Worm (Caenorhabditis elegans): ENCODE results near the gene C03A3.9.

The C03A3.9 gene

ce11 chrX:11289925-11290324 is 23.1 kb downstream of the C03A3.9 start:
- peak; percentile 87 for TF ChIP-seq fos-1 (tag; optimal IDR thresholded peaks at IDR 0.05)
- TF ChIP-seq unc-39 (tag; optimal IDR thresholded peaks at IDR 0.05) = no peak
- no peak for TF ChIP-seq ama-1 (optimal IDR thresholded peaks at IDR 0.05)
- no peak for TF ChIP-seq nhr-11 (tag; optimal IDR thresholded peaks at IDR 0.05)
- peak; percentile 16 for TF ChIP-seq skn-1 (tag; optimal IDR thresholded peaks at IDR 0.05)
- TF ChIP-seq elt-1 (tag; optimal IDR thresholded peaks at IDR 0.05) = no peak
- no peak for TF ChIP-seq blmp-1 (tag; optimal IDR thresholded peaks at IDR 0.05; ENCODE audit: insufficient read depth)
- TF ChIP-seq nhr-77 (tag; optimal IDR thresholded peaks at IDR 0.05) = no peak
- TF ChIP-seq zag-1 (tag; optimal IDR thresholded peaks at IDR 0.05) = no peak
- TF ChIP-seq sma-9 (GFP tag; optimal IDR thresholded peaks at IDR 0.05) = peak; percentile 19
- TF ChIP-seq sma-9 (tag; optimal IDR thresholded peaks at IDR 0.05) = no peak
- TF ChIP-seq elt-3 (tag; optimal IDR thresholded peaks at IDR 0.05) = no peak
- TF ChIP-seq R02D3.7 (tag; optimal IDR thresholded peaks at IDR 0.05) = no peak

ce11 chrX:11290528-11290927 is 23.7 kb downstream of the C03A3.9 start:
- no peak for TF ChIP-seq elt-1 (tag; optimal IDR thresholded peaks at IDR 0.05)

- TF ChIP-seq lin-39 (tag; optimal IDR thresholded peaks at IDR 0.05) (no peak), nhr-10 (tag; optimal IDR thresholded peaks at IDR 0.05) (no peak), elt-1 (tag; optimal IDR thresholded peaks at IDR 0.05) (no peak), unc-55 (GFP tag; optimal IDR thresholded peaks at IDR 0.05) (no peak), sma-3 (GFP tag; optimal IDR thresholded peaks at IDR 0.05) (no peak), lin-11 (tag; optimal IDR thresholded peaks at IDR 0.05) (no peak), unc-39 (tag; optimal IDR thresholded peaks at IDR 0.05) (no peak), C34F6.9 (tag; optimal IDR thresholded peaks at IDR 0.05) (no peak), crh-2 (tag; optimal IDR thresholded peaks at IDR 0.05) (no peak), nhr-77 (tag; optimal IDR thresholded peaks at IDR 0.05) (no peak), peb-1 (tag; optimal IDR thresholded peaks at IDR 0.05) (no peak), ztf-11 (tag; optimal IDR thresholded peaks at IDR 0.05) (no peak), lin-13 (GFP tag; optimal IDR thresholded peaks at IDR 0.05) (no peak), nhr-237 (tag; optimal IDR thresholded peaks at IDR 0.05) (no peak), mbf-1 (tag; optimal IDR thresholded peaks at IDR 0.05) (no peak)
Observed at ce11 chrX:11296683-11297365, 30.0 kb downstream of the C03A3.9 start, which contains the start of gene inx-2. Gene inx-2, minus strand, starts transcription at chrX:11296733.

ce11 chrX:11299642-11300307 is 33.0 kb downstream of the C03A3.9 start, which contains the start of the genes snrp-40.1 and F08G12.3:
Gene snrp-40.1, minus strand, starts transcription at chrX:11299784.
Gene F08G12.3, plus strand, starts transcription at chrX:11300257.
- TF ChIP-seq lin-13 (GFP tag; optimal IDR thresholded peaks at IDR 0.05) (peak; percentile 85), lsy-2 (tag; optimal IDR thresholded peaks at IDR 0.05) (peak; percentile 36 to 78), unc-62 (GFP tag; optimal IDR thresholded peaks at IDR 0.05) (no peak), F13H6.1 (tag; optimal IDR thresholded peaks at IDR 0.05) (peak; percentile 89), blmp-1 (tag; optimal IDR thresholded peaks at IDR 0.05; ENCODE audit: insufficient read depth) (no peak), aly-2 (tag; optimal IDR thresholded peaks at IDR 0.05) (no peak), dmd-4 (tag; optimal IDR thresholded peaks at IDR 0.05) (no peak), ztf-11 (tag; optimal IDR thresholded peaks at IDR 0.05) (no peak), ceh-16 (tag; optimal IDR thresholded peaks at IDR 0.05) (no peak), sem-4 (tag; optimal IDR thresholded peaks at IDR 0.05) (peak; percentile 62), nhr-25 (tag; optimal IDR thresholded peaks at IDR 0.05) (peak; percentile 78), peb-1 (tag; optimal IDR thresholded peaks at IDR 0.05) (peak; percentile 87), skn-1 (tag; optimal IDR thresholded peaks at IDR 0.05) (no peak), mbf-1 (tag; optimal IDR thresholded peaks at IDR 0.05) (no peak), crh-2 (tag; optimal IDR thresholded peaks at IDR 0.05) (peak; percentile 89), nhr-11 (tag; optimal IDR thresholded peaks at IDR 0.05) (no peak), nhr-237 (tag; optimal IDR thresholded peaks at IDR 0.05) (no peak), nhr-21 (tag; optimal IDR thresholded peaks at IDR 0.05) (peak; percentile 37), ZK546.5 (tag; optimal IDR thresholded peaks at IDR 0.05) (no peak), nhr-12 (tag; optimal IDR thresholded peaks at IDR 0.05) (no peak), zag-1 (tag; optimal IDR thresholded peaks at IDR 0.05) (peak; percentile 71), fos-1 (tag; optimal IDR thresholded peaks at IDR 0.05) (peak; percentile 86), mab-5 (tag; optimal IDR thresholded peaks at IDR 0.05) (peak; percentile 59), gmeb-1 (tag; optimal IDR thresholded peaks at IDR 0.05) (peak; percentile 46), R02D3.7 (tag; optimal IDR thresholded peaks at IDR 0.05) (no peak), sma-9 (GFP tag; optimal IDR thresholded peaks at IDR 0.05) (peak; percentile 82), sma-9 (tag; optimal IDR thresholded peaks at IDR 0.05) (no peak), nhr-23 (tag; optimal IDR thresholded peaks at IDR 0.05) (no peak), unc-39 (tag; optimal IDR thresholded peaks at IDR 0.05) (no peak), nhr-6 (tag; optimal IDR thresholded peaks at IDR 0.05) (peak; percentile 18), unc-55 (GFP tag; optimal IDR thresholded peaks at IDR 0.05) (peak; percentile 87), lin-11 (tag; optimal IDR thresholded peaks at IDR 0.05) (peak; percentile 61), snpc-4 (tag; optimal IDR thresholded peaks at IDR 0.05) (peak; percentile 72), sma-3 (GFP tag; optimal IDR thresholded peaks at IDR 0.05) (peak; percentile 59), ztf-4 (tag; optimal IDR thresholded peaks at IDR 0.05) (peak; percentile 59), ceh-82 (tag; optimal IDR thresholded peaks at IDR 0.05) (no peak), alr-1 (tag; optimal IDR thresholded peaks at IDR 0.05) (no peak)

Measured in whole organism, L2 larva.